Fruit fly (Drosophila melanogaster) whole organism, embryonic: Measurements from ENCODE around the gene lgs.

Experiments
- Adf1 ChIP-seq: fragments of 200-800 bp; sonication (Bioruptor generic); IDR thresholded peaks from 2 replicates; pipeline ENCODE4 v1.3.6; 2022; ENCODE audit warnings: missing biosample characterization, missing genetic modification characterization
- Bgb ChIP-seq: fragments of 200-800 bp; sonication (Bioruptor generic); IDR thresholded peaks from 2 replicates; pipeline ENCODE4 v1.3.6; 2022; ENCODE audit warnings: missing biosample characterization, missing genetic modification characterization; ENCODE audit not compliant: partially characterized antibody
- CG10267 ChIP-seq: fragments of 200-800 bp; sonication (Bioruptor generic); optimal IDR thresholded peaks from 2 replicates; lab custom pipeline; 2018; ENCODE audit warnings: missing biosample characterization, mild to moderate bottlenecking, missing genetic modification characterization, moderate library complexity
- CG10654 ChIP-seq: fragments of 200-800 bp; sonication (Bioruptor generic); optimal IDR thresholded peaks from 2 replicates; lab custom pipeline; 2016; ENCODE audit warnings: missing biosample characterization, missing genetic modification characterization
- CG11560 ChIP-seq: fragments of 200-800 bp; sonication (Bioruptor generic); IDR thresholded peaks from 3 replicates; pipeline ENCODE4 v1.3.6; 2022; ENCODE audit warnings: missing biosample characterization, missing genetic modification characterization
- CG13287 ChIP-seq: fragments of 200-800 bp; sonication (Bioruptor generic); IDR thresholded peaks from 2 replicates; pipeline ENCODE4 v1.3.6; 2022; ENCODE audit warnings: missing biosample characterization, missing genetic modification characterization; ENCODE audit not compliant: partially characterized antibody
- CG14050 ChIP-seq: fragments of 200-800 bp; sonication (Bioruptor generic); IDR thresholded peaks from 3 replicates; pipeline ENCODE4 v1.3.6; 2022; ENCODE audit warnings: missing biosample characterization, missing genetic modification characterization
- CG15269 ChIP-seq: fragments of 200-800 bp; sonication (Bioruptor generic); optimal IDR thresholded peaks from 2 replicates; lab custom pipeline; 2018; ENCODE audit warnings: missing biosample characterization, mild to moderate bottlenecking, missing genetic modification characterization, moderate library complexity
- CG17385 ChIP-seq: fragments of 200-800 bp; sonication (Bioruptor generic); optimal IDR thresholded peaks from 3 replicates; lab custom pipeline; 2018; ENCODE audit warnings: missing biosample characterization, mild to moderate bottlenecking, missing genetic modification characterization
- CG17568 ChIP-seq: fragments of 200-800 bp; sonication (Bioruptor generic); optimal IDR thresholded peaks from 2 replicates; lab custom pipeline; 2018; ENCODE audit warnings: missing biosample characterization, mild to moderate bottlenecking, missing genetic modification characterization, moderate library complexity
- CG30431 ChIP-seq: fragments of 200-800 bp; sonication (Bioruptor generic); optimal IDR thresholded peaks from 2 replicates; lab custom pipeline; 2017; ENCODE audit warnings: missing biosample characterization, missing genetic modification characterization
- CG3726 ChIP-seq: fragments of 200-800 bp; sonication (Bioruptor generic); IDR thresholded peaks from 3 replicates; pipeline ENCODE4, ENCODE4 v1.3.6; 2022; ENCODE audit warnings: missing biosample characterization, missing genetic modification characterization
- CG7786 ChIP-seq: fragments of 200-800 bp; sonication (Bioruptor generic); optimal IDR thresholded peaks from 2 replicates; lab custom pipeline; 2016; ENCODE audit warnings: missing biosample characterization, missing genetic modification characterization
- CG7928 ChIP-seq: fragments of 200-800 bp; sonication (Bioruptor generic); optimal IDR thresholded peaks from 2 replicates; lab custom pipeline; 2017; ENCODE audit warnings: missing biosample characterization, mild to moderate bottlenecking, missing genetic modification characterization
- CG8388 ChIP-seq: fragments of 200-800 bp; sonication (Bioruptor generic); optimal IDR thresholded peaks from 2 replicates; lab custom pipeline; 2019; ENCODE audit warnings: missing biosample characterization, mild to moderate bottlenecking, missing genetic modification characterization, moderate library complexity
- CG9437 ChIP-seq: fragments of 200-800 bp; sonication (Bioruptor generic); optimal IDR thresholded peaks from 2 replicates; lab custom pipeline; 2018; ENCODE audit warnings: missing biosample characterization, mild to moderate bottlenecking, missing genetic modification characterization
- CHES-1-like ChIP-seq: fragments of 200-800 bp; sonication (Bioruptor generic); optimal IDR thresholded peaks from 2 replicates; lab custom pipeline; 2016; ENCODE audit warnings: missing biosample characterization, missing genetic modification characterization
- CrebB ChIP-seq: fragments of 200-800 bp; sonication (Bioruptor generic); optimal IDR thresholded peaks from 3 replicates; lab custom pipeline; 2018; ENCODE audit warnings: missing biosample characterization, mild to moderate bottlenecking, missing genetic modification characterization
- Dll ChIP-seq: fragments of 200-800 bp; sonication (Bioruptor generic); IDR thresholded peaks from 4 replicates; pipeline ENCODE4 v1.3.6; 2022; ENCODE audit warnings: missing biosample characterization, missing genetic modification characterization; ENCODE audit not compliant: partially characterized antibody
- Hmr ChIP-seq: fragments of 200-800 bp; sonication (Bioruptor generic); optimal IDR thresholded peaks from 3 replicates; lab custom pipeline; 2017; ENCODE audit warnings: mild to moderate bottlenecking, missing biosample characterization, missing genetic modification reagents, missing genetic modification characterization
- Hr39 ChIP-seq: fragments of >200 bp; optimal IDR thresholded peaks from 2 replicates; lab custom pipeline; 2017
- Hr51 ChIP-seq, 2 experiments: fragments of 200-800 bp; sonication (Bioruptor generic); optimal IDR thresholded peaks; 2 replicates in 1 of 2; 3 replicates in 1 of 2; lab custom pipeline; 2016 to 2018; ENCODE audit warnings: missing biosample characterization in 2 of 2, missing genetic modification characterization in 2 of 2, mild to moderate bottlenecking in 1 of 2, moderate library complexity in 1 of 2
- NFAT ChIP-seq: fragments of 200-800 bp; sonication (Bioruptor generic); IDR thresholded peaks from 2 replicates; pipeline ENCODE4 v1.3.6; 2022; ENCODE audit warnings: missing biosample characterization, missing genetic modification characterization
- Nf-YA ChIP-seq: fragments of 200-800 bp; sonication (Bioruptor generic); IDR thresholded peaks from 2 replicates; pipeline ENCODE4 v1.3.6; 2022; ENCODE audit warnings: missing biosample characterization, missing genetic modification characterization
- Rfx ChIP-seq: fragments of 200-800 bp; sonication (Bioruptor generic); IDR thresholded peaks from 2 replicates; pipeline ENCODE4 v1.3.6; 2022; ENCODE audit warnings: missing biosample characterization, missing genetic modification characterization
- Six4 ChIP-seq: fragments of 200-800 bp; sonication (Bioruptor generic); optimal IDR thresholded peaks from 2 replicates; lab custom pipeline; 2016; ENCODE audit warnings: missing biosample characterization, missing genetic modification characterization
- Sox100B ChIP-seq: fragments of 200-800 bp; sonication (Bioruptor generic); optimal IDR thresholded peaks from 3 replicates; lab custom pipeline; 2018; ENCODE audit warnings: missing biosample characterization, mild to moderate bottlenecking, missing genetic modification characterization
- Ssrp ChIP-seq: fragments of 200-800 bp; sonication (Bioruptor generic); optimal IDR thresholded peaks from 2 replicates; lab custom pipeline; 2018; ENCODE audit warnings: missing biosample characterization, mild to moderate bottlenecking, missing genetic modification characterization, moderate library complexity
- YL-1 ChIP-seq: fragments of 200-800 bp; sonication (Bioruptor generic); optimal IDR thresholded peaks from 3 replicates; lab custom pipeline; 2017; ENCODE audit warnings: missing biosample characterization, mild to moderate bottlenecking, missing genetic modification characterization
- ato ChIP-seq: fragments of 200-800 bp; sonication (Bioruptor generic); IDR thresholded peaks from 2 replicates; pipeline ENCODE4 v1.3.6; 2022; ENCODE audit warnings: missing biosample characterization, missing genetic modification characterization; ENCODE audit not compliant: partially characterized antibody
- dmrt11E ChIP-seq: fragments of 200-800 bp; sonication (Bioruptor generic); optimal IDR thresholded peaks from 3 replicates; lab custom pipeline; 2018; ENCODE audit warnings: missing biosample characterization, mild to moderate bottlenecking, missing genetic modification characterization, moderate library complexity
- fru ChIP-seq: fragments of >200 bp; optimal IDR thresholded peaks from 2 replicates; lab custom pipeline; 2017
- gce ChIP-seq: fragments of 200-800 bp; sonication (Bioruptor generic); IDR thresholded peaks from 3 replicates; pipeline ENCODE4 v1.3.6; 2022; ENCODE audit warnings: missing biosample characterization, missing genetic modification characterization
- gcm2 ChIP-seq: fragments of 200-800 bp; sonication (Bioruptor generic); optimal IDR thresholded peaks from 2 replicates; lab custom pipeline; 2016; ENCODE audit warnings: missing biosample characterization, missing genetic modification characterization
- gem ChIP-seq: fragments of 200-800 bp; sonication (Bioruptor generic); optimal IDR thresholded peaks from 2 replicates; lab custom pipeline; 2019; ENCODE audit warnings: missing biosample characterization, mild to moderate bottlenecking, missing genetic modification characterization, moderate library complexity
- jigr1 ChIP-seq: fragments of 200-800 bp; sonication (Bioruptor generic); IDR thresholded peaks from 3 replicates; pipeline ENCODE4 v1.3.6; 2022; ENCODE audit warnings: missing biosample characterization, missing genetic modification characterization
- jing ChIP-seq: fragments of 200-800 bp; sonication (Bioruptor generic); optimal IDR thresholded peaks from 2 replicates; lab custom pipeline; 2018; ENCODE audit warnings: missing biosample characterization, mild to moderate bottlenecking, missing genetic modification characterization
- ken ChIP-seq: fragments of 200-800 bp; sonication (Bioruptor generic); IDR thresholded peaks from 3 replicates; pipeline ENCODE4 v1.3.6; 2022; ENCODE audit warnings: missing biosample characterization, missing genetic modification characterization
- lbe ChIP-seq: fragments of 200-800 bp; sonication (Bioruptor generic); optimal IDR thresholded peaks from 2 replicates; lab custom pipeline; 2016; ENCODE audit warnings: missing biosample characterization, mild to moderate bottlenecking, missing genetic modification characterization
- maf-S ChIP-seq: fragments of 200-800 bp; sonication (Bioruptor generic); optimal IDR thresholded peaks from 2 replicates; lab custom pipeline; 2016; ENCODE audit warnings: missing biosample characterization, missing genetic modification characterization
- nerfin-2 ChIP-seq: fragments of 200-800 bp; sonication (Bioruptor generic); IDR thresholded peaks from 2 replicates; pipeline ENCODE4 v1.3.6; 2022; ENCODE audit warnings: missing biosample characterization, missing genetic modification characterization; ENCODE audit not compliant: partially characterized antibody
- org-1 ChIP-seq: fragments of 200-800 bp; sonication (Bioruptor generic); optimal IDR thresholded peaks from 2 replicates; lab custom pipeline; 2017; ENCODE audit warnings: missing biosample characterization, missing genetic modification characterization
- pan ChIP-seq, 4 experiments: fragments of >200 bp in 3 of 4; fragments of 200-800 bp in 1 of 4; sonication (Bioruptor generic) in 1 of 4; optimal IDR thresholded peaks in 3 of 4; IDR thresholded peaks in 1 of 4; 2 replicates each; pipeline versions ENCODE4 v1.3.6 to Lab custom; 2017 to 2022; ENCODE audit warnings: missing biosample characterization in 2 of 4, missing genetic modification characterization in 2 of 4, mixed read lengths in 1 of 4
- pho ChIP-seq: fragments of 200-800 bp; sonication (Bioruptor generic); optimal IDR thresholded peaks from 2 replicates; lab custom pipeline; 2016; ENCODE audit warnings: missing biosample characterization, missing genetic modification characterization
- sr ChIP-seq: fragments of 200-800 bp; sonication (Bioruptor generic); IDR thresholded peaks from 3 replicates; pipeline ENCODE4 v1.3.6; 2022; ENCODE audit warnings: missing biosample characterization, missing genetic modification characterization
- stwl ChIP-seq: fragments of 200-800 bp; sonication (Bioruptor generic); optimal IDR thresholded peaks from 3 replicates; lab custom pipeline; 2018; ENCODE audit warnings: missing biosample characterization, mild to moderate bottlenecking, missing genetic modification characterization, moderate library complexity
- tap ChIP-seq: fragments of 200-800 bp; optimal IDR thresholded peaks from 3 replicates; lab custom pipeline; 2019; ENCODE audit warnings: missing biosample characterization, mild to moderate bottlenecking, missing genetic modification characterization, moderate library complexity
- tll ChIP-seq, 2 experiments: fragments of 200-800 bp in 1 of 2; fragments of >200 bp in 1 of 2; sonication (Bioruptor generic) in 1 of 2; optimal IDR thresholded peaks; 2 replicates each; lab custom pipeline; 2017 to 2019; ENCODE audit warnings: missing biosample characterization in 2 of 2, missing genetic modification characterization in 2 of 2, mild to moderate bottlenecking in 1 of 2, moderate library complexity in 1 of 2
- toy ChIP-seq: fragments of 200-800 bp; sonication (Bioruptor generic); IDR thresholded peaks from 2 replicates; pipeline ENCODE4 v1.3.6; 2022; ENCODE audit warnings: missing biosample characterization, missing genetic modification characterization
- vfl ChIP-seq: fragments of 200-800 bp; sonication (Bioruptor generic); optimal IDR thresholded peaks from 2 replicates; lab custom pipeline; 2016; ENCODE audit warnings: missing biosample characterization, missing genetic modification characterization
- yki ChIP-seq: fragments of >200 bp; optimal IDR thresholded peaks from 3 replicates; lab custom pipeline; 2018

lgs gene

dm6 chr4:486435-486834, 42.7 kb upstream of the lgs start (continued):
- TF ChIP-seq CG3726 (GFP tag; lab: Robert Waterston, UW) = no peak
- no peak for TF ChIP-seq jing (GFP tag; lab: Kevin White, UChicago)
- no peak for TF ChIP-seq CG14050 (GFP tag; lab: Robert Waterston, UW)
- peak; percentile 96 for TF ChIP-seq Dll (GFP tag; lab: Robert Waterston, UW)
- no peak for TF ChIP-seq Hr39 (lab: Kevin White, UChicago)
- no peak for TF ChIP-seq pan (optimal IDR thresholded peaks at IDR 0.05; lab: Kevin White, UChicago)
- no peak for TF ChIP-seq pan (GFP tag; optimal IDR thresholded peaks at IDR 0.05 in 1 of 2, IDR thresholded peaks at IDR 0.05 in 1 of 2)
- no peak for TF ChIP-seq sr
- TF ChIP-seq CG13287 (GFP tag; lab: Robert Waterston, UW) = peak; percentile 98
- TF ChIP-seq CrebB = no peak
- TF ChIP-seq jigr1 (GFP tag; lab: Robert Waterston, UW) = no peak
- TF ChIP-seq Hmr (GFP tag; lab: Kevin White, UChicago) = peak; percentile 87
- TF ChIP-seq CG30431 = no peak
- no peak for TF ChIP-seq CG9437 (GFP tag; lab: Kevin White, UChicago)
- TF ChIP-seq CHES-1-like = no peak
- peak; percentile 81 for TF ChIP-seq CG10267 (tag; lab: Kevin White, UChicago)
- TF ChIP-seq Sox100B (GFP tag; lab: Kevin White, UChicago) = peak; percentile 14
- peak; percentile 16 for TF ChIP-seq CG10654 (GFP tag; lab: Kevin White, UChicago)
- peak; percentile 91 for TF ChIP-seq nerfin-2
- TF ChIP-seq CG15269 = peak; percentile 31
- TF ChIP-seq Nf-YA (GFP tag; lab: Robert Waterston, UW) = no peak
- no peak; the same call in 1 of the 2 replicates for TF ChIP-seq NFAT
- TF ChIP-seq tll (GFP tag; optimal IDR thresholded peaks at IDR 0.05; lab: Kevin White, UChicago) = no peak
- no peak for TF ChIP-seq Adf1
- no peak for TF ChIP-seq CG17385 (GFP tag; lab: Kevin White, UChicago)
- peak; percentile 59 for TF ChIP-seq gem (tag; lab: Kevin White, UChicago)
- TF ChIP-seq lbe (GFP tag; lab: Kevin White, UChicago) = peak; percentile 34
- TF ChIP-seq stwl (tag; lab: Kevin White, UChicago) = peak; percentile 93
- no peak for TF ChIP-seq YL-1
- no peak for TF ChIP-seq Six4 (GFP tag; lab: Kevin White, UChicago)
- peak; percentile 31 for TF ChIP-seq Ssrp (tag; lab: Kevin White, UChicago)
- TF ChIP-seq yki (lab: Kevin White, UChicago) = no peak
- TF ChIP-seq org-1 = no peak
- TF ChIP-seq fru (lab: Kevin White, UChicago) = no peak
- peak; percentile 8 for TF ChIP-seq dmrt11E (tag; lab: Kevin White, UChicago)
- no peak for TF ChIP-seq CG7928 (GFP tag; lab: Kevin White, UChicago)
- TF ChIP-seq ato = peak; percentile 96
- peak; percentile 46 for TF ChIP-seq CG7786 (GFP tag; lab: Kevin White, UChicago)
- TF ChIP-seq CG8388 (GFP tag; lab: Kevin White, UChicago) = peak; percentile 15
- TF ChIP-seq ken (GFP tag; lab: Robert Waterston, UW) = no peak
- TF ChIP-seq Hr51 (GFP tag; optimal IDR thresholded peaks at IDR 0.05; lab: Kevin White, UChicago) = peak; percentile 40 to 60
- TF ChIP-seq maf-S (GFP tag; lab: Kevin White, UChicago) = peak; percentile 34
- TF ChIP-seq toy (GFP tag; lab: Robert Waterston, UW) = no peak
- no peak for TF ChIP-seq gce
- TF ChIP-seq CG17568 = no peak
- peak; percentile 99 for TF ChIP-seq CG11560
- TF ChIP-seq tap (tag; lab: Kevin White, UChicago) = peak; percentile 22
- TF ChIP-seq vfl = peak; percentile 3
- TF ChIP-seq Rfx (GFP tag; lab: Robert Waterston, UW) = no peak; the same call in 1 of the 2 replicates
- peak; percentile 64 for TF ChIP-seq pho
- no peak for TF ChIP-seq gcm2 (GFP tag; lab: Kevin White, UChicago)
- peak; percentile 98 for TF ChIP-seq Bgb (GFP tag; lab: Robert Waterston, UW)
